Worm (Caenorhabditis elegans) whole organism, L1 larva: Measurements from ENCODE around the gene srbc-37.

Experiments used
- C04F5.9 ChIP-seq: sonication (generic microtip); optimal IDR thresholded peaks from 2 replicates; lab custom pipeline; 2016; ENCODE audit warnings: missing genetic modification characterization, missing compliant biosample characterization
- C16A3.4 ChIP-seq: fragments of 150-350 bp; optimal IDR thresholded peaks from 2 replicates; lab custom pipeline; 2014; ENCODE audit warnings: missing biosample characterization, missing genetic modification characterization
- C34B4.2 ChIP-seq: sonication (generic microtip); optimal IDR thresholded peaks from 2 replicates; lab custom pipeline; 2017; ENCODE audit warnings: mild to moderate bottlenecking, missing genetic modification characterization, missing compliant biosample characterization
- Y116A8C.19 ChIP-seq: sonication (generic microtip); optimal IDR thresholded peaks from 2 replicates; lab custom pipeline; 2016; ENCODE audit warnings: missing compliant biosample characterization, missing genetic modification characterization, borderline replicate concordance
- alr-1 ChIP-seq: fragments of 200-800 bp; sonication (Bioruptor generic); optimal IDR thresholded peaks from 2 replicates; lab custom pipeline; 2018; ENCODE audit warnings: borderline replicate concordance, mild to moderate bottlenecking, missing genetic modification characterization, missing compliant biosample characterization
- aly-2 ChIP-seq: fragments of 150-350 bp; optimal IDR thresholded peaks from 2 replicates; lab custom pipeline; 2014; ENCODE audit warnings: missing biosample characterization, missing genetic modification characterization
- blmp-1 ChIP-seq: fragments of 150-350 bp; optimal IDR thresholded peaks from 2 replicates; lab custom pipeline; 2014; ENCODE audit warnings: missing biosample characterization, missing genetic modification characterization
- ceh-63 ChIP-seq: fragments of 200-800 bp; sonication (Bioruptor generic); optimal IDR thresholded peaks from 2 replicates; lab custom pipeline; 2018; ENCODE audit warnings: mild to moderate bottlenecking, missing genetic modification characterization, missing compliant biosample characterization
- ceh-88 ChIP-seq: fragments of 200-800 bp; sonication (Bioruptor generic); IDR thresholded peaks from 2 replicates; pipeline ENCODE4 v1.3.6; 2022; ENCODE audit warnings: missing genetic modification characterization, missing compliant biosample characterization
- dsc-1 ChIP-seq: sonication (generic microtip); optimal IDR thresholded peaks from 2 replicates; lab custom pipeline; 2016; ENCODE audit warnings: mild to moderate bottlenecking, missing genetic modification characterization, missing compliant biosample characterization
- efl-1 ChIP-seq, 4 experiments: fragments of 150-350 bp; optimal IDR thresholded peaks in 3 of 4; peaks in 1 of 4; 1 replicate in 1 of 4; 2 replicates in 3 of 4; lab custom pipeline; 2014; ENCODE audit warnings: missing biosample characterization in 2 of 4, missing genetic modification characterization in 2 of 4, missing genetic modification reagents in 2 of 4
- egl-13 ChIP-seq: sonication (generic microtip); optimal IDR thresholded peaks from 2 replicates; lab custom pipeline; 2016; ENCODE audit warnings: missing genotype, missing genetic modification reagents, missing genetic modification characterization, missing compliant biosample characterization
- egl-27 ChIP-seq, 2 experiments: fragments of 150-350 bp in 1 of 2; sonication (generic microtip); optimal IDR thresholded peaks; 3 replicates each; lab custom pipeline; 2017 to 2018; ENCODE audit warnings: missing biosample characterization in 2 of 2, missing genetic modification characterization in 2 of 2, missing genetic modification reagents in 2 of 2
- elt-2 ChIP-seq: sonication (generic microtip); optimal IDR thresholded peaks from 2 replicates; lab custom pipeline; 2016; ENCODE audit warnings: missing genetic modification characterization, mild to moderate bottlenecking, inconsistent platforms, missing compliant biosample characterization, missing genetic modification reagents
- elt-3 ChIP-seq, 6 experiments: fragments of 150-350 bp in 1 of 6; sonication (generic microtip); optimal IDR thresholded peaks; 2 replicates each; lab custom pipeline; 2017 to 2018; ENCODE audit warnings: missing biosample characterization in 6 of 6, missing genetic modification characterization in 6 of 6, inconsistent platforms in 1 of 6
- ets-5 ChIP-seq: fragments of 200-800 bp; sonication (Bioruptor generic); IDR thresholded peaks from 2 replicates; pipeline ENCODE4 v1.3.6; 2022; ENCODE audit warnings: missing genetic modification characterization, missing compliant biosample characterization
- fkh-10 ChIP-seq: sonication (generic microtip); optimal IDR thresholded peaks from 2 replicates; lab custom pipeline; 2017; ENCODE audit warnings: missing biosample characterization, missing genetic modification reagents, missing genetic modification characterization
- fos-1 ChIP-seq: fragments of 150-350 bp; optimal IDR thresholded peaks from 2 replicates; lab custom pipeline; 2014; ENCODE audit warnings: missing biosample characterization, missing genetic modification characterization
- hlh-4 ChIP-seq: sonication (generic microtip); optimal IDR thresholded peaks from 2 replicates; lab custom pipeline; 2016; ENCODE audit warnings: mild to moderate bottlenecking, missing genetic modification characterization, missing compliant biosample characterization
- isw-1 ChIP-seq: fragments of 200-800 bp; sonication (Bioruptor generic); IDR thresholded peaks from 2 replicates; pipeline ENCODE4 v1.3.6; 2022; ENCODE audit warnings: missing genetic modification characterization, missing compliant biosample characterization
- jun-1 ChIP-seq: fragments of 150-350 bp; optimal IDR thresholded peaks from 2 replicates; lab custom pipeline; 2014; ENCODE audit warnings: missing biosample characterization, missing genetic modification reagents, missing genetic modification characterization
- lin-15B ChIP-seq: fragments of 150-350 bp; sonication (generic microtip); optimal IDR thresholded peaks from 3 replicates; lab custom pipeline; 2014; ENCODE audit warnings: missing biosample characterization, missing genetic modification characterization
- lin-35 ChIP-seq, 2 experiments: fragments of 150-350 bp; optimal IDR thresholded peaks; 2 replicates each; lab custom pipeline; 2014; ENCODE audit warnings: missing biosample characterization in 2 of 2, missing genetic modification characterization in 2 of 2, missing genetic modification reagents in 2 of 2
- lin-39 ChIP-seq: fragments of 150-350 bp; optimal IDR thresholded peaks from 2 replicates; lab custom pipeline; 2014; ENCODE audit warnings: missing biosample characterization, missing genetic modification reagents, missing genetic modification characterization
- lsy-2 ChIP-seq, 2 experiments: fragments of 150-350 bp; optimal IDR thresholded peaks; 2 replicates each; lab custom pipeline; 2014; ENCODE audit warnings: missing biosample characterization in 2 of 2, missing genetic modification characterization in 2 of 2
- mdl-1 ChIP-seq, 2 experiments: fragments of 150-350 bp; optimal IDR thresholded peaks; 2 replicates each; lab custom pipeline; 2014 to 2017; ENCODE audit warnings: missing biosample characterization in 2 of 2, missing genetic modification characterization in 2 of 2, inconsistent platforms in 1 of 2
- mef-2 ChIP-seq: fragments of 150-350 bp; optimal IDR thresholded peaks from 2 replicates; lab custom pipeline; 2014; ENCODE audit warnings: missing biosample characterization, missing genetic modification characterization
- mep-1 ChIP-seq: fragments of 150-350 bp; optimal IDR thresholded peaks from 2 replicates; lab custom pipeline; 2014; ENCODE audit warnings: missing biosample characterization, missing genetic modification characterization
- nhr-12 ChIP-seq: sonication (generic microtip); optimal IDR thresholded peaks from 2 replicates; lab custom pipeline; 2017; ENCODE audit warnings: missing biosample characterization, missing genetic modification characterization
- nhr-19 ChIP-seq: fragments of 200-800 bp; sonication (Bioruptor generic); conservative IDR thresholded peaks from 2 replicates; pipeline ENCODE4 v1.3.6; 2022; ENCODE audit warnings: missing genetic modification characterization, missing compliant biosample characterization
- nhr-20 ChIP-seq: sonication (generic microtip); optimal IDR thresholded peaks from 2 replicates; lab custom pipeline; 2016; ENCODE audit warnings: mild to moderate bottlenecking, missing genetic modification characterization, missing compliant biosample characterization
- nhr-237 ChIP-seq: fragments of 150-350 bp; optimal IDR thresholded peaks from 2 replicates; lab custom pipeline; 2014; ENCODE audit warnings: missing biosample characterization, missing genetic modification characterization
- nhr-28 ChIP-seq: fragments of 150-350 bp; optimal IDR thresholded peaks from 2 replicates; lab custom pipeline; 2014; ENCODE audit warnings: missing biosample characterization, missing genetic modification characterization
- nhr-71 ChIP-seq: sonication (generic microtip); optimal IDR thresholded peaks from 2 replicates; lab custom pipeline; 2016; ENCODE audit warnings: mild to moderate bottlenecking, missing genetic modification characterization, moderate library complexity, missing compliant biosample characterization
- nhr-85 ChIP-seq: sonication (generic microtip); peaks from one replicate; lab custom pipeline; 2016; ENCODE audit warnings: missing genetic modification characterization, inconsistent platforms, missing compliant biosample characterization
- nhr-90 ChIP-seq: sonication (generic microtip); optimal IDR thresholded peaks from 2 replicates; lab custom pipeline; 2016; ENCODE audit warnings: mild to moderate bottlenecking, missing genetic modification characterization, missing compliant biosample characterization; ENCODE audit not compliant: poor library complexity
- pqm-1 ChIP-seq: sonication (generic microtip); optimal IDR thresholded peaks from 3 replicates; lab custom pipeline; 2017; ENCODE audit warnings: missing biosample characterization, missing genetic modification characterization
- rnt-1 ChIP-seq: sonication (generic microtip); optimal IDR thresholded peaks from 2 replicates; lab custom pipeline; 2016; ENCODE audit warnings: mild to moderate bottlenecking, missing genetic modification characterization, moderate library complexity, missing compliant biosample characterization
- skn-1 ChIP-seq: fragments of 150-350 bp; optimal IDR thresholded peaks from 2 replicates; lab custom pipeline; 2014; ENCODE audit warnings: missing biosample characterization, missing genetic modification characterization
- snpc-4 ChIP-seq: fragments of 150-350 bp; optimal IDR thresholded peaks from 2 replicates; lab custom pipeline; 2014; ENCODE audit warnings: missing biosample characterization, missing genetic modification characterization
- snu-23 ChIP-seq: sonication (generic microtip); optimal IDR thresholded peaks from 2 replicates; lab custom pipeline; 2016; ENCODE audit warnings: missing genetic modification characterization, missing compliant biosample characterization
- sox-4 ChIP-seq: sonication (generic microtip); optimal IDR thresholded peaks from 2 replicates; lab custom pipeline; 2016; ENCODE audit warnings: missing genetic modification characterization, missing compliant biosample characterization
- sptf-1 ChIP-seq: fragments of 150-350 bp; optimal IDR thresholded peaks from 2 replicates; lab custom pipeline; 2014; ENCODE audit warnings: missing biosample characterization, missing genetic modification characterization
- sup-37 ChIP-seq: fragments of 200-800 bp; sonication (Bioruptor generic); optimal IDR thresholded peaks from 2 replicates; lab custom pipeline; 2018; ENCODE audit warnings: mild to moderate bottlenecking, missing genetic modification characterization, missing compliant biosample characterization
- swsn-7 ChIP-seq: sonication (generic microtip); optimal IDR thresholded peaks from 2 replicates; lab custom pipeline; 2016; ENCODE audit warnings: missing genetic modification characterization, missing compliant biosample characterization
- unc-130 ChIP-seq: fragments of 150-350 bp; optimal IDR thresholded peaks from 2 replicates; lab custom pipeline; 2017; ENCODE audit warnings: missing biosample characterization, missing genetic modification characterization, inconsistent platforms
- unc-98 ChIP-seq: fragments of 200-800 bp; sonication (Bioruptor generic); IDR thresholded peaks from 2 replicates; pipeline ENCODE4 v1.3.6; 2022; ENCODE audit warnings: missing genetic modification characterization, missing compliant biosample characterization
- zip-4 ChIP-seq: fragments of 200-800 bp; sonication (Bioruptor generic); optimal IDR thresholded peaks from 2 replicates; lab custom pipeline; 2018; ENCODE audit warnings: mild to moderate bottlenecking, missing genetic modification characterization, moderate library complexity, missing compliant biosample characterization
- ztf-11 ChIP-seq, 2 experiments: sonication (generic microtip); optimal IDR thresholded peaks; 2 replicates each; lab custom pipeline; 2016 to 2017; ENCODE audit warnings: missing genetic modification characterization in 2 of 2, missing biosample characterization in 1 of 2, missing compliant biosample characterization in 1 of 2
- ztf-4 ChIP-seq: fragments of 150-350 bp; optimal IDR thresholded peaks from 2 replicates; lab custom pipeline; 2014; ENCODE audit warnings: missing biosample characterization, missing genetic modification characterization

The srbc-37 gene

ce11 chrV:730216-730615 lies 27.9 kb downstream of the srbc-37 start (continued):
- TF ChIP-seq snu-23 (peak; percentile 64), alr-1 (tag; lab: Kevin White, UChicago) (no peak), ztf-11 (tag; optimal IDR thresholded peaks at IDR 0.05; lab: Kevin White, UChicago) (peak in 1 of 2 experiments; percentile 32), rnt-1 (peak; percentile 44), nhr-237 (tag; lab: Kevin White, UChicago) (no peak), nhr-12 (no peak), ztf-4 (tag; lab: Kevin White, UChicago) (peak; percentile 59), dsc-1 (no peak), mep-1 (tag; lab: Kevin White, UChicago) (peak; percentile 40), sptf-1 (tag; lab: Kevin White, UChicago) (no peak), elt-3 (tag; optimal IDR thresholded peaks at IDR 0.05; lab: Kevin White, UChicago) (peak in 2 of 6 experiments; percentile 45 to 48), sox-4 (tag; lab: Kevin White, UChicago) (no peak), hlh-4 (no peak), pqm-1 (no peak), lin-15B (tag; lab: Kevin White, UChicago) (no peak), sup-37 (GFP tag; lab: Kevin White, UChicago) (peak; percentile 77), C16A3.4 (tag; lab: Kevin White, UChicago) (peak; percentile 49), blmp-1 (tag; lab: Kevin White, UChicago) (peak; percentile 13), lin-35 (GFP tag; optimal IDR thresholded peaks at IDR 0.05; lab: Kevin White, UChicago) (peak in 1 of 2 experiments; percentile 77), jun-1 (tag; lab: Kevin White, UChicago) (no peak), lin-39 (no peak), skn-1 (no peak), nhr-20 (tag; lab: Kevin White, UChicago) (peak; percentile 75), egl-27 (tag; optimal IDR thresholded peaks at IDR 0.05; lab: Kevin White, UChicago) (no peak), nhr-90 (peak; percentile 74), mdl-1 (tag; optimal IDR thresholded peaks at IDR 0.05; lab: Kevin White, UChicago) (peak in 1 of 2 experiments; percentile 73), nhr-85 (tag; lab: Kevin White, UChicago) (peak; percentile 71), fkh-10 (GFP tag; lab: Kevin White, UChicago) (no peak), lsy-2 (tag; optimal IDR thresholded peaks at IDR 0.05; lab: Kevin White, UChicago) (peak; percentile 26 to 34), nhr-71 (tag; lab: Kevin White, UChicago) (peak; percentile 88), zip-4 (GFP tag; lab: Kevin White, UChicago) (no peak)
- TF ChIP-seq, all 84 proteins: peak for 28

ce11 chrV:731330-731729 lies 29.0 kb downstream of the srbc-37 start:
- TF ChIP-seq snpc-4 (tag; lab: Kevin White, UChicago) (peak; percentile 20), C04F5.9 (peak; percentile 76), snu-23 (peak; percentile 96), nhr-19 (GFP tag; lab: Robert Waterston, UW) (peak; percentile 100), ceh-88 (peak; percentile 75), ceh-63 (GFP tag; lab: Kevin White, UChicago) (no peak), blmp-1 (tag; lab: Kevin White, UChicago) (peak; percentile 13), isw-1 (GFP tag; lab: Robert Waterston, UW) (peak; percentile 52; the same call in 1 of the 2 replicates), ets-5 (GFP tag; lab: Robert Waterston, UW) (no peak), sox-4 (tag; lab: Kevin White, UChicago) (peak; percentile 59), mef-2 (tag; lab: Kevin White, UChicago) (peak; percentile 80), dsc-1 (peak; percentile 34), C34B4.2 (peak; percentile 52), elt-2 (tag; lab: Kevin White, UChicago) (peak; percentile 99), unc-130 (tag; lab: Kevin White, UChicago) (peak; percentile 87), rnt-1 (peak; percentile 95), swsn-7 (tag; lab: Kevin White, UChicago) (peak; percentile 89), nhr-28 (tag; lab: Kevin White, UChicago) (no peak), egl-13 (tag; lab: Kevin White, UChicago) (peak; percentile 53), lsy-2 (tag; optimal IDR thresholded peaks at IDR 0.05; lab: Kevin White, UChicago) (peak; percentile 77 to 83), efl-1 (optimal IDR thresholded peaks at IDR 0.05; lab: Kevin White, UChicago) (peak; percentile 58 to 67), efl-1 (GFP tag; optimal IDR thresholded peaks at IDR 0.05 in 1 of 2; lab: Kevin White, UChicago) (peak; percentile 15 to 96), Y116A8C.19 (peak; percentile 11), C16A3.4 (tag; lab: Kevin White, UChicago) (peak; percentile 86), nhr-71 (tag; lab: Kevin White, UChicago) (peak; percentile 100), aly-2 (tag; lab: Kevin White, UChicago) (peak; percentile 30), sptf-1 (tag; lab: Kevin White, UChicago) (no peak), pqm-1 (peak; percentile 48), fos-1 (tag; lab: Kevin White, UChicago) (peak; percentile 18), unc-98 (peak; percentile 63), nhr-85 (tag; lab: Kevin White, UChicago) (peak; percentile 98), ztf-11 (tag; optimal IDR thresholded peaks at IDR 0.05; lab: Kevin White, UChicago) (peak in 1 of 2 experiments; percentile 86), elt-3 (tag; optimal IDR thresholded peaks at IDR 0.05; lab: Kevin White, UChicago) (peak in 5 of 6 experiments; percentile 16 to 92 (median 65))
